Worm (Caenorhabditis elegans) whole organism, L3 larva: Measurements from ENCODE around the gene gphr-1.
A peak's percentile ranks its signal among the peaks of the same experiment; 100 is the strongest.

ENCODE experiments used
- R02D3.7 ChIP-seq: fragments of 150-350 bp; optimal IDR thresholded peaks from 2 replicates; lab custom pipeline; 2014; ENCODE audit warnings: missing biosample characterization, missing genetic modification characterization
- ZK546.5 ChIP-seq: sonication (generic microtip); optimal IDR thresholded peaks from 2 replicates; lab custom pipeline; 2017; ENCODE audit warnings: missing biosample characterization, missing genetic modification characterization
- aly-2 ChIP-seq: fragments of 150-350 bp; optimal IDR thresholded peaks from 2 replicates; lab custom pipeline; 2014; ENCODE audit warnings: missing biosample characterization, missing genetic modification characterization
- ama-1 ChIP-seq: fragments of 150-350 bp; optimal IDR thresholded peaks from 2 replicates; lab custom pipeline; 2018
- ceh-16 ChIP-seq: sonication (generic microtip); optimal IDR thresholded peaks from 2 replicates; lab custom pipeline; 2017; ENCODE audit warnings: missing biosample characterization, missing genetic modification characterization
- ceh-28 ChIP-seq: fragments of 150-350 bp; optimal IDR thresholded peaks from 2 replicates; lab custom pipeline; 2014; ENCODE audit warnings: missing biosample characterization, missing genetic modification reagents, missing genetic modification characterization
- ceh-82 ChIP-seq: fragments of 150-350 bp; optimal IDR thresholded peaks from 2 replicates; lab custom pipeline; 2014; ENCODE audit warnings: missing biosample characterization, missing genetic modification characterization
- ceh-9 ChIP-seq: sonication (generic microtip); optimal IDR thresholded peaks from 2 replicates; lab custom pipeline; 2018; ENCODE audit warnings: missing biosample characterization, missing genetic modification characterization
- daf-12 ChIP-seq: fragments of 150-350 bp; optimal IDR thresholded peaks from 2 replicates; lab custom pipeline; 2014; ENCODE audit warnings: missing biosample characterization, missing genetic modification reagents, missing genetic modification characterization
- egl-27 ChIP-seq: sonication (generic microtip); optimal IDR thresholded peaks from 4 replicates; lab custom pipeline; 2017; ENCODE audit warnings: missing biosample characterization, missing genetic modification reagents, missing genetic modification characterization
- egl-5 ChIP-seq: fragments of 150-350 bp; optimal IDR thresholded peaks from 2 replicates; lab custom pipeline; 2017; ENCODE audit warnings: missing biosample characterization, missing genetic modification reagents, missing genetic modification characterization, inconsistent platforms
- elt-2 ChIP-seq: sonication (generic microtip); optimal IDR thresholded peaks from 2 replicates; lab custom pipeline; 2016; ENCODE audit warnings: missing genetic modification reagents, mild to moderate bottlenecking, missing genetic modification characterization, missing compliant biosample characterization
- eor-1 ChIP-seq, 2 experiments: fragments of 150-350 bp; optimal IDR thresholded peaks; 2 replicates each; lab custom pipeline; 2014 to 2018; ENCODE audit warnings: missing biosample characterization in 2 of 2, missing genetic modification characterization in 2 of 2
- fkh-10 ChIP-seq: sonication (generic microtip); optimal IDR thresholded peaks from 2 replicates; lab custom pipeline; 2017; ENCODE audit warnings: missing biosample characterization, missing genetic modification reagents, missing genetic modification characterization
- fkh-2 ChIP-seq: fragments of 150-350 bp; optimal IDR thresholded peaks from 2 replicates; lab custom pipeline; 2014; ENCODE audit warnings: missing biosample characterization, missing genetic modification reagents, missing genetic modification characterization
- fos-1 ChIP-seq: fragments of 150-350 bp; optimal IDR thresholded peaks from 2 replicates; lab custom pipeline; 2014; ENCODE audit warnings: missing biosample characterization, missing genetic modification characterization
- hmg-11 ChIP-seq: sonication (generic microtip); optimal IDR thresholded peaks from 2 replicates; lab custom pipeline; 2016; ENCODE audit warnings: missing genetic modification characterization, missing compliant biosample characterization
- jun-1 ChIP-seq: fragments of 150-350 bp; optimal IDR thresholded peaks from 2 replicates; lab custom pipeline; 2014; ENCODE audit warnings: missing biosample characterization, missing genetic modification reagents, missing genetic modification characterization
- lin-15B ChIP-seq: fragments of 150-350 bp; optimal IDR thresholded peaks from 2 replicates; lab custom pipeline; 2014; ENCODE audit warnings: missing biosample characterization, missing genetic modification characterization
- lin-39 ChIP-seq: fragments of 150-350 bp; optimal IDR thresholded peaks from 2 replicates; lab custom pipeline; 2018; ENCODE audit warnings: missing biosample characterization, missing genetic modification reagents, missing genetic modification characterization
- lsy-12 ChIP-seq: sonication (generic microtip); optimal IDR thresholded peaks from 2 replicates; lab custom pipeline; 2016; ENCODE audit warnings: mild to moderate bottlenecking, missing genetic modification characterization, missing compliant biosample characterization
- mml-1 ChIP-seq: fragments of 150-350 bp; sonication (generic microtip); optimal IDR thresholded peaks from 3 replicates; lab custom pipeline; 2014; ENCODE audit warnings: missing biosample characterization, missing genetic modification characterization
- nfya-1 ChIP-seq: sonication (generic microtip); optimal IDR thresholded peaks from 2 replicates; lab custom pipeline; 2017; ENCODE audit warnings: missing genetic modification characterization, mild to moderate bottlenecking, missing compliant biosample characterization, antibody characterized with exemption, moderate library complexity; ENCODE audit not compliant: insufficient read depth
- nhr-11 ChIP-seq: fragments of 150-350 bp; optimal IDR thresholded peaks from 2 replicates; lab custom pipeline; 2014; ENCODE audit warnings: missing biosample characterization, missing genetic modification characterization
- nhr-12 ChIP-seq: fragments of 150-350 bp; optimal IDR thresholded peaks from 2 replicates; lab custom pipeline; 2014; ENCODE audit warnings: missing biosample characterization, missing genetic modification characterization
- nhr-23 ChIP-seq: fragments of 150-350 bp; optimal IDR thresholded peaks from 2 replicates; lab custom pipeline; 2014; ENCODE audit warnings: missing biosample characterization, missing genetic modification reagents, missing genetic modification characterization
- nhr-25 ChIP-seq: sonication (generic microtip); optimal IDR thresholded peaks from 2 replicates; lab custom pipeline; 2017; ENCODE audit warnings: missing biosample characterization, missing genetic modification characterization
- nhr-28 ChIP-seq: fragments of 150-350 bp; optimal IDR thresholded peaks from 2 replicates; lab custom pipeline; 2014; ENCODE audit warnings: missing biosample characterization, missing genetic modification characterization
- nhr-43 ChIP-seq: sonication (generic microtip); optimal IDR thresholded peaks from 2 replicates; lab custom pipeline; 2016; ENCODE audit warnings: mild to moderate bottlenecking, missing genetic modification characterization, missing compliant biosample characterization; ENCODE audit not compliant: poor library complexity, severe bottlenecking
- nhr-67 ChIP-seq: fragments of 150-350 bp; optimal IDR thresholded peaks from 2 replicates; lab custom pipeline; 2014; ENCODE audit warnings: missing biosample characterization, missing genetic modification characterization
- nhr-76 ChIP-seq: fragments of 150-350 bp; sonication (generic microtip); optimal IDR thresholded peaks from 5 replicates; lab custom pipeline; 2014; ENCODE audit warnings: missing biosample characterization, missing genetic modification characterization
- nhr-77 ChIP-seq: fragments of 150-350 bp; optimal IDR thresholded peaks from 2 replicates; lab custom pipeline; 2014; ENCODE audit warnings: missing biosample characterization, missing genetic modification characterization
- pha-4 ChIP-seq: fragments of 150-350 bp; optimal IDR thresholded peaks from 2 replicates; lab custom pipeline; 2014; ENCODE audit warnings: missing biosample characterization, missing genetic modification reagents, missing genetic modification characterization
- pqm-1 ChIP-seq: fragments of 150-350 bp; optimal IDR thresholded peaks from 2 replicates; lab custom pipeline; 2017; ENCODE audit warnings: missing biosample characterization, missing genetic modification characterization, inconsistent platforms
- skn-1 ChIP-seq: fragments of 150-350 bp; optimal IDR thresholded peaks from 2 replicates; lab custom pipeline; 2014; ENCODE audit warnings: missing biosample characterization, missing genetic modification characterization
- snpc-4 ChIP-seq: fragments of 150-350 bp; optimal IDR thresholded peaks from 2 replicates; lab custom pipeline; 2014; ENCODE audit warnings: missing biosample characterization, missing genetic modification characterization
- tbx-2 ChIP-seq: sonication (generic microtip); optimal IDR thresholded peaks from 2 replicates; lab custom pipeline; 2016; ENCODE audit warnings: mild to moderate bottlenecking, missing genetic modification characterization, missing compliant biosample characterization
- unc-39 ChIP-seq: sonication (generic microtip); optimal IDR thresholded peaks from 4 replicates; lab custom pipeline; 2017; ENCODE audit warnings: missing biosample characterization, missing genetic modification characterization
- zag-1 ChIP-seq: fragments of 150-350 bp; optimal IDR thresholded peaks from 2 replicates; lab custom pipeline; 2014; ENCODE audit warnings: missing biosample characterization, missing genetic modification characterization
- ztf-11 ChIP-seq: fragments of 150-350 bp; optimal IDR thresholded peaks from 2 replicates; lab custom pipeline; 2014; ENCODE audit warnings: missing biosample characterization, missing genetic modification characterization
- ztf-4 ChIP-seq: fragments of 150-350 bp; optimal IDR thresholded peaks from 2 replicates; lab custom pipeline; 2014; ENCODE audit warnings: missing biosample characterization, missing genetic modification characterization

The gphr-1 gene

DNA sequence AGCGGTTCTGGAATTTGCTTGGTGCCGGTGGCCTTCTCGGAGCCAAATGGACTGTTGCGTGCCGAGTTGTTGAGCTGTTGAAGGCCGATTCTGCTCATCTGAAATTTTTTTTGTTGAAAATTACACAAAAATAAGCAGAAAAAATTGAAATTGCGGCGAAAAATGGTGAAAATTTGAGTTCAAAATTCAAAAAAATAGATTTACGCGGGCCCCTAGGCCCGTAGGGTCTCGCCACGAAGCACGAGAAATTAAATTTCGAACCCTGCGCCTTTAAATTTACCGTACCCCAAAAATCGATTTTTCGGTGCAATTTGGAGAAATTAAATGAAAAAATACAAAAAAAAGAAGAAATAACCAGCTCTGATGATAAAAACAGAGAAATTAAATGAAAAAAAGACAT lies 6.4 kb downstream of the gphr-1 start, which contains the start of gene gmn-1:
Gene gmn-1, minus strand, starts transcription at position 98 of the 400 bp plus-strand sequence.
- TF ChIP-seq jun-1: no peak
- TF ChIP-seq tbx-2 (tag; lab: Kevin White, UChicago): no peak
- TF ChIP-seq ceh-28 (tag; lab: Kevin White, UChicago): no peak
- TF ChIP-seq nhr-12 (tag; lab: Kevin White, UChicago): no peak
- no peak for TF ChIP-seq lsy-12 (tag; lab: Kevin White, UChicago)
- no peak for TF ChIP-seq ceh-16
- TF ChIP-seq fkh-2: no peak
- no peak for TF ChIP-seq unc-39 (tag; lab: Kevin White, UChicago)
- TF ChIP-seq, all 47 proteins: peak for 0

DNA sequence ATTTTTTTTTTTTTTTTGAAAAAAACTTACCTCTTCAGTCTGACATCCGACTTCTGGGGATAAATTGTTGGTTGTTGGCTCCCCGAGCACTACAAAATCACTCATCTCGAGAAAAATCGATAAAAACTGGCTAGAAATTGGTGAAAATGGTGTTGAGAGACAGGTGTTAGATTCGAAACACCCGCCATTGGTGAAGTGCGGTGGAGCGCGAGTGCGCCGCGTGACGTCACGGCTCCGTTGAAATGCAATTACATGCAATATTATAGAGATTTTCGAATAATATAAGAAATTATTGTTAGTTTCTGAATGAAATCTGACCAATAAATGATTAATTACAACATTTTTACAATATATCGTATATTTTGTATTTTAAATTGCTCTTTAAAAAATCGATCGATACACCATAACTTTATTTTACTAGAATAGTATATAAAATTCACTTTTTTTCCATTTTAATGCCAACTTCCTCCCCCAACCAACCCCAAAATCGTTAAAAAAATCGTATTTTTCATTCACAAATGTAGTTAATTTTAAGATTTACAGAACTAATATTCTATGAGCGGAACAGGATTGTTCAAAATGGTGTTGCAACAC lies 7.3 kb downstream of the gphr-1 start, which contains the start of the genes Y75B8A.18 and Y75B8A.19:
Gene Y75B8A.18, minus strand, starts transcription at position 142 of the 594 bp plus-strand sequence.
Gene Y75B8A.19, plus strand, starts transcription at position 544 of the 594 bp plus-strand sequence.
- TF ChIP-seq fos-1: no peak
- no peak for TF ChIP-seq nhr-11
- no peak for TF ChIP-seq ama-1
- TF ChIP-seq egl-27: no peak
- no peak for TF ChIP-seq fkh-2
- TF ChIP-seq lin-15B (tag; lab: Kevin White, UChicago): peak; percentile 79
- no peak for TF ChIP-seq skn-1 (tag; lab: Kevin White, UChicago)
- TF ChIP-seq tbx-2 (tag; lab: Kevin White, UChicago): no peak
- peak; percentile 10 for TF ChIP-seq nhr-25 (tag; lab: Kevin White, UChicago)
- peak; percentile 87 for TF ChIP-seq nfya-1
- peak; percentile 13 for TF ChIP-seq egl-5 (tag; lab: Kevin White, UChicago)
- TF ChIP-seq nhr-76 (tag; lab: Kevin White, UChicago): no peak
- no peak for TF ChIP-seq eor-1 (tag; optimal IDR thresholded peaks at IDR 0.05; lab: Kevin White, UChicago)
- no peak for TF ChIP-seq nhr-28 (tag; lab: Kevin White, UChicago)
- no peak for TF ChIP-seq nhr-12 (tag; lab: Kevin White, UChicago)
- no peak for TF ChIP-seq ZK546.5 (tag; lab: Kevin White, UChicago)
- TF ChIP-seq ztf-11: no peak
- TF ChIP-seq jun-1: no peak
- TF ChIP-seq hmg-11 (tag; lab: Kevin White, UChicago): peak; percentile 16
- TF ChIP-seq zag-1 (tag; lab: Kevin White, UChicago): no peak
- no peak for TF ChIP-seq nhr-23 (tag; lab: Kevin White, UChicago)
- TF ChIP-seq elt-2 (tag; lab: Kevin White, UChicago): no peak
- no peak for TF ChIP-seq nhr-77 (tag; lab: Kevin White, UChicago)
- no peak for TF ChIP-seq unc-39 (tag; lab: Kevin White, UChicago)
- no peak for TF ChIP-seq pqm-1
- TF ChIP-seq ztf-4 (tag; lab: Kevin White, UChicago): no peak
- no peak for TF ChIP-seq ceh-28 (tag; lab: Kevin White, UChicago)
- TF ChIP-seq snpc-4 (tag; lab: Kevin White, UChicago): no peak
- TF ChIP-seq ceh-9 (tag; lab: Kevin White, UChicago): no peak
- TF ChIP-seq mml-1 (tag; lab: Kevin White, UChicago): no peak
- TF ChIP-seq nhr-43 (tag; lab: Kevin White, UChicago): no peak
- peak; percentile 66 for TF ChIP-seq lin-39 (tag; lab: Kevin White, UChicago)
- no peak for TF ChIP-seq nhr-67 (tag; lab: Kevin White, UChicago)
- no peak for TF ChIP-seq R02D3.7
- TF ChIP-seq aly-2 (tag; lab: Kevin White, UChicago): no peak
- TF ChIP-seq daf-12: no peak
- peak; percentile 67 for TF ChIP-seq pha-4 (tag; lab: Kevin White, UChicago)
- TF ChIP-seq fkh-10: peak; percentile 55
- no peak for TF ChIP-seq ceh-82 (tag; lab: Kevin White, UChicago)

DNA sequence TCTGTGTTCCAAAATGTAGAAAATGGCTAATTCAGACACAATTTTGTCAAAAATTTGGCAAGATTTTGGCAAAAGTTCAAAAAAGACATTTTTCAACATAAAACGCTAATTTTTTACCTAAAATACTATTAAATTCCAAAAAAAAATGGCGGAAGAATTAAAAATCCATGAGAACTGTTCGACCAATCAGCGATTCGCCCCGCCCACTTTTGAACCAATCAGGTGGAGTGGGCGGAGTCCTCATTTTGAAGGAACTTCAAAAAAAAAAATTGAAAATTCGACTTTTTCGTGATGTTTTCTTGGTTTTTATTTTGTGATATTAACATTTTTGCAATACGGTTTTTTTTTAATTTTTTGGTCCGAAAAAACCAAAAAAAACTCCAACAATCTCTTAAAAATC lies 9.1 kb downstream of the gphr-1 start:
- TF ChIP-seq hmg-11 (tag; lab: Kevin White, UChicago) (no peak), nfya-1 (peak; percentile 88)
